Worm (Caenorhabditis elegans): ENCODE measurements around the gene exc-12.

- TF ChIP-seq nfya-1 (tag; optimal IDR thresholded peaks at IDR 0.05; ENCODE audit: borderline replicate concordance, insufficient read depth) (no peak), attf-3 (GFP tag; conservative IDR thresholded peaks at IDR 0.05) (no peak), repo-1 (tag; optimal IDR thresholded peaks at IDR 0.05) (no peak), B0261.1 (tag; optimal IDR thresholded peaks at IDR 0.05) (no peak), hlh-26 (GFP tag; conservative IDR thresholded peaks at IDR 0.05) (no peak), lin-35 (GFP tag; optimal IDR thresholded peaks at IDR 0.05) (no peak), nhr-179 (tag; optimal IDR thresholded peaks at IDR 0.05) (no peak), Y67H2A.10 (GFP tag; conservative IDR thresholded peaks at IDR 0.05) (no peak), ama-1 (optimal IDR thresholded peaks at IDR 0.05) (no peak), ama-1 (GFP tag; optimal IDR thresholded peaks at IDR 0.05) (no peak), unc-62 (GFP tag; optimal IDR thresholded peaks at IDR 0.05) (no peak), sptf-2 (GFP tag; optimal IDR thresholded peaks at IDR 0.05) (no peak), F55B11.4 (tag; optimal IDR thresholded peaks at IDR 0.05; ENCODE audit: borderline replicate concordance, insufficient read depth) (no peak), snpc-4 (GFP tag; optimal IDR thresholded peaks at IDR 0.05) (no peak), snpc-4 (tag; optimal IDR thresholded peaks at IDR 0.05) (no peak)
These were observed 26.8 kb downstream of the exc-12 start, which contains the start of gene acs-5 for ce11 chrIII:13543434-13543833.

Data from whole organism, young adult.